Worm (Caenorhabditis elegans): ENCODE measurements around the gene C38C3.6.

- no peak for TF ChIP-seq ceh-13 (GFP tag; optimal IDR thresholded peaks at IDR 0.05)
- no peak for TF ChIP-seq ama-1 (optimal IDR thresholded peaks at IDR 0.05)
- no peak for TF ChIP-seq aly-1 (tag; optimal IDR thresholded peaks at IDR 0.05)
- TF ChIP-seq pes-1 (GFP tag; IDR thresholded peaks at IDR 0.05): no peak
- no peak for TF ChIP-seq ceh-36 (tag; optimal IDR thresholded peaks at IDR 0.05)
- no peak for TF ChIP-seq flt-1 (GFP tag; IDR thresholded peaks at IDR 0.05)
- TF ChIP-seq F13C5.2 (tag; optimal IDR thresholded peaks at IDR 0.05): no peak
- no peak for TF ChIP-seq ets-7 (tag; optimal IDR thresholded peaks at IDR 0.05)
- no peak for TF ChIP-seq B0310.2 (tag; optimal IDR thresholded peaks at IDR 0.05)
Observed at ce11 chrV:1459374-1459926, 32.0 kb downstream of the C38C3.6 start.

Data from whole organism, early embryonic.